Worm (Caenorhabditis elegans) whole organism, late embryonic: ENCODE measurements around the gene nlp-35.

ENCODE experiments used
- C38D4.7 ChIP-seq: fragments of 200-800 bp; sonication (Bioruptor generic); optimal IDR thresholded peaks from 2 replicates; lab custom pipeline; 2018; ENCODE audit warnings: mild to moderate bottlenecking, missing genetic modification characterization, moderate library complexity, missing compliant biosample characterization
- F13H6.1 ChIP-seq: sonication (generic microtip); optimal IDR thresholded peaks from 2 replicates; lab custom pipeline; 2016; ENCODE audit warnings: missing genetic modification characterization, missing compliant biosample characterization
- K09A11.1 ChIP-seq: sonication (generic microtip); optimal IDR thresholded peaks from 2 replicates; lab custom pipeline; 2017; ENCODE audit warnings: antibody characterized with exemption, mild to moderate bottlenecking, missing genetic modification characterization, missing compliant biosample characterization; ENCODE audit not compliant: insufficient read depth
- T23F11.4 ChIP-seq: fragments of 200-800 bp; sonication (Bioruptor generic); optimal IDR thresholded peaks from 2 replicates; lab custom pipeline; 2018; ENCODE audit warnings: mild to moderate bottlenecking, missing genetic modification characterization, missing compliant biosample characterization
- Y22D7AL.16 ChIP-seq: sonication (generic microtip); optimal IDR thresholded peaks from 2 replicates; lab custom pipeline; 2016; ENCODE audit warnings: missing genetic modification characterization, missing compliant biosample characterization
- ahr-1 ChIP-seq: sonication (generic microtip); optimal IDR thresholded peaks from 2 replicates; lab custom pipeline; 2016; ENCODE audit warnings: missing genetic modification characterization, missing compliant biosample characterization
- ama-1 ChIP-seq: fragments of 150-350 bp; optimal IDR thresholded peaks from 2 replicates; lab custom pipeline; 2014
- ceh-14 ChIP-seq: sonication (generic microtip); optimal IDR thresholded peaks from 2 replicates; lab custom pipeline; 2016; ENCODE audit warnings: missing genotype, missing genetic modification characterization, missing compliant biosample characterization
- ceh-24 ChIP-seq: sonication (generic microtip); optimal IDR thresholded peaks from 2 replicates; lab custom pipeline; 2016; ENCODE audit warnings: mild to moderate bottlenecking, missing genetic modification characterization, missing compliant biosample characterization
- ceh-31 ChIP-seq: sonication (generic microtip); optimal IDR thresholded peaks from 2 replicates; lab custom pipeline; 2016; ENCODE audit warnings: missing genetic modification characterization, missing compliant biosample characterization
- ceh-34 ChIP-seq: sonication (generic microtip); optimal IDR thresholded peaks from 2 replicates; lab custom pipeline; 2016; ENCODE audit warnings: mild to moderate bottlenecking, missing genetic modification characterization, missing compliant biosample characterization
- ceh-48 ChIP-seq: sonication (generic microtip); optimal IDR thresholded peaks from 2 replicates; lab custom pipeline; 2016; ENCODE audit warnings: missing genetic modification characterization, inconsistent platforms, missing compliant biosample characterization
- ceh-6 ChIP-seq: fragments of 200-800 bp; sonication (Bioruptor generic); optimal IDR thresholded peaks from 2 replicates; lab custom pipeline; 2018; ENCODE audit warnings: mild to moderate bottlenecking, missing genetic modification characterization, missing compliant biosample characterization
- dmd-4 ChIP-seq: sonication (generic microtip); optimal IDR thresholded peaks from 2 replicates; lab custom pipeline; 2016; ENCODE audit warnings: borderline replicate concordance, missing genetic modification characterization, missing compliant biosample characterization
- eyg-1 ChIP-seq: sonication (generic microtip); optimal IDR thresholded peaks from 2 replicates; lab custom pipeline; 2016; ENCODE audit warnings: missing genotype, missing genetic modification characterization, missing compliant biosample characterization
- fax-1 ChIP-seq: sonication (generic microtip); optimal IDR thresholded peaks from 2 replicates; lab custom pipeline; 2016; ENCODE audit warnings: missing genotype, missing genetic modification characterization, missing compliant biosample characterization
- gmeb-2 ChIP-seq: sonication (generic microtip); optimal IDR thresholded peaks from 2 replicates; lab custom pipeline; 2016; ENCODE audit warnings: missing genetic modification characterization, inconsistent platforms, missing compliant biosample characterization
- hlh-30 ChIP-seq: sonication (generic microtip); optimal IDR thresholded peaks from 2 replicates; lab custom pipeline; 2017; ENCODE audit warnings: antibody characterized with exemption, missing genetic modification characterization, missing compliant biosample characterization; ENCODE audit not compliant: insufficient read depth
- lim-6 ChIP-seq: sonication (generic microtip); optimal IDR thresholded peaks from 2 replicates; lab custom pipeline; 2016; ENCODE audit warnings: missing genetic modification characterization, missing compliant biosample characterization
- madf-2 ChIP-seq: sonication (generic microtip); optimal IDR thresholded peaks from 2 replicates; lab custom pipeline; 2017; ENCODE audit warnings: missing genetic modification characterization, missing compliant biosample characterization
- nfya-1 ChIP-seq: sonication (generic microtip); optimal IDR thresholded peaks from 2 replicates; lab custom pipeline; 2017; ENCODE audit warnings: missing genetic modification characterization, mild to moderate bottlenecking, missing compliant biosample characterization, antibody characterized with exemption, moderate library complexity
- nhr-11 ChIP-seq: fragments of 150-350 bp; optimal IDR thresholded peaks from 2 replicates; lab custom pipeline; 2014; ENCODE audit warnings: missing biosample characterization, missing genetic modification characterization
- npax-4 ChIP-seq: sonication (generic microtip); optimal IDR thresholded peaks from 2 replicates; lab custom pipeline; 2016; ENCODE audit warnings: missing genetic modification characterization, missing compliant biosample characterization
- pag-3 ChIP-seq: sonication (generic microtip); optimal IDR thresholded peaks from 2 replicates; lab custom pipeline; 2016; ENCODE audit warnings: missing compliant biosample characterization, missing genetic modification characterization, borderline replicate concordance
- pax-1 ChIP-seq: fragments of 150-350 bp; optimal IDR thresholded peaks from 2 replicates; lab custom pipeline; 2014; ENCODE audit warnings: missing biosample characterization, missing genetic modification characterization
- pha-2 ChIP-seq: sonication (generic microtip); optimal IDR thresholded peaks from 2 replicates; lab custom pipeline; 2017; ENCODE audit warnings: mild to moderate bottlenecking, missing genetic modification characterization, missing compliant biosample characterization
- pha-4 ChIP-seq: fragments of 150-350 bp; optimal IDR thresholded peaks from 2 replicates; lab custom pipeline; 2018; ENCODE audit warnings: missing biosample characterization, missing genetic modification reagents, missing genetic modification characterization
- pros-1 ChIP-seq: fragments of 150-350 bp; optimal IDR thresholded peaks from 2 replicates; lab custom pipeline; 2014; ENCODE audit warnings: missing biosample characterization, missing genetic modification reagents, missing genetic modification characterization
- ref-2 ChIP-seq: sonication (generic microtip); optimal IDR thresholded peaks from 2 replicates; lab custom pipeline; 2016; ENCODE audit warnings: missing genetic modification characterization, missing compliant biosample characterization
- sdc-2 ChIP-seq: sonication (generic microtip); optimal IDR thresholded peaks from 2 replicates; lab custom pipeline; 2016; ENCODE audit warnings: missing genotype, missing genetic modification characterization, missing compliant biosample characterization
- sox-4 ChIP-seq: sonication (generic microtip); optimal IDR thresholded peaks from 2 replicates; lab custom pipeline; 2017; ENCODE audit warnings: mild to moderate bottlenecking, missing genetic modification characterization, inconsistent platforms, missing compliant biosample characterization
- unc-3 ChIP-seq, 2 experiments: fragments of 200-800 bp in 1 of 2; sonication (Bioruptor generic) in 1 of 2; sonication (generic microtip) in 1 of 2; conservative IDR thresholded peaks in 1 of 2; optimal IDR thresholded peaks in 1 of 2; 2 replicates each; pipeline versions ENCODE4 v1.3.6 to Lab custom; 2016 to 2022; ENCODE audit warnings: missing compliant biosample characterization in 2 of 2, missing genetic modification characterization in 2 of 2, missing genetic modification reagents in 1 of 2
- unc-42 ChIP-seq: sonication (generic microtip); optimal IDR thresholded peaks from 2 replicates; lab custom pipeline; 2016; ENCODE audit warnings: missing genotype, missing genetic modification characterization, missing compliant biosample characterization
- unc-55 ChIP-seq: sonication (generic microtip); optimal IDR thresholded peaks from 2 replicates; lab custom pipeline; 2017; ENCODE audit warnings: missing biosample characterization, missing genetic modification reagents, missing genetic modification characterization
- unc-86 ChIP-seq: sonication (generic microtip); optimal IDR thresholded peaks from 2 replicates; lab custom pipeline; 2016; ENCODE audit warnings: missing genetic modification characterization, missing compliant biosample characterization
- zip-5 ChIP-seq: sonication (generic microtip); optimal IDR thresholded peaks from 2 replicates; lab custom pipeline; 2016; ENCODE audit warnings: missing genetic modification characterization, missing compliant biosample characterization

The nlp-35 gene

DNA sequence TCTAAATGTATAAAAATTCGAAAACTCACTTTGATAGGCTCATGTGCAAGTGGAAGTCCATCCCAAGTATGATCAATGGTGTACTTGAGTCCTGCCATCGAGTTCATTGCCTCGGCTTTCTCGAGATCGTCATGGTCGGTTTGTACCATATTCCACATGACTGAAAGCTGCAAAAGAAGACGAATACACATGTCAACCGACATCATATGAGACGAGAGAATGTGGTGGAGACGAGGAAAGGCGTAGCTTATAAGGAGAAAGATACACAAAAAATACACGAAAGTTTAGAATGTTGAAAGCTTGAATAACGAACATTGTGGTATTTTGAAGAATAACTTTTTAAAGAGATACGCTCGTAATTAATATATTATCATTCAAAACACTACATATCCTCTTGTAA is 5.9 kb downstream of the nlp-35 start, which contains the start of gene C33A12.3:
Gene C33A12.3 (minus strand): TSS at position 167 of the 400 bp plus-strand sequence.
- no peak for TF ChIP-seq unc-3 (GFP tag; conservative IDR thresholded peaks at IDR 0.05; lab: Robert Waterston, UW)
- no peak for TF ChIP-seq unc-3 (tag; optimal IDR thresholded peaks at IDR 0.05; lab: Kevin White, UChicago)
- TF ChIP-seq unc-55 (GFP tag; lab: Kevin White, UChicago), result no peak
- no peak for TF ChIP-seq ceh-24 (tag; lab: Kevin White, UChicago)
- no peak for TF ChIP-seq ceh-34 (tag; lab: Kevin White, UChicago)
- no peak for TF ChIP-seq T23F11.4 (GFP tag; lab: Kevin White, UChicago)
- TF ChIP-seq ceh-48 (tag; lab: Kevin White, UChicago), result no peak
- no peak for TF ChIP-seq gmeb-2 (tag; lab: Kevin White, UChicago)
- TF ChIP-seq ama-1 (lab: Kevin White, UChicago), result no peak
- TF ChIP-seq Y22D7AL.16, result no peak
- TF ChIP-seq sox-4 (tag; lab: Kevin White, UChicago), result no peak
- TF ChIP-seq ceh-6 (GFP tag; lab: Kevin White, UChicago), result no peak
- TF ChIP-seq dmd-4 (tag; lab: Kevin White, UChicago), result no peak
- no peak for TF ChIP-seq pha-4 (tag; lab: Kevin White, UChicago)
- TF ChIP-seq nfya-1 (tag; lab: Kevin White, UChicago), result no peak
- TF ChIP-seq, all 69 proteins: peak for 0

ce11 chrIV:9511640-9512039 is 7.1 kb downstream of the nlp-35 start:
- TF ChIP-seq npax-4 (no peak), ama-1 (lab: Kevin White, UChicago) (no peak), hlh-30 (tag; lab: Kevin White, UChicago) (no peak), ahr-1 (tag; lab: Kevin White, UChicago) (no peak), eyg-1 (tag; lab: Kevin White, UChicago) (no peak), nhr-11 (tag; lab: Kevin White, UChicago) (no peak), unc-55 (GFP tag; lab: Kevin White, UChicago) (no peak), K09A11.1 (no peak), zip-5 (tag; lab: Kevin White, UChicago) (no peak), ref-2 (tag; lab: Kevin White, UChicago) (no peak), dmd-4 (tag; lab: Kevin White, UChicago) (no peak), unc-86 (tag; lab: Kevin White, UChicago) (no peak), lim-6 (tag; lab: Kevin White, UChicago) (no peak), T23F11.4 (GFP tag; lab: Kevin White, UChicago) (no peak), ceh-24 (tag; lab: Kevin White, UChicago) (no peak), sox-4 (tag; lab: Kevin White, UChicago) (no peak), F13H6.1 (tag; lab: Kevin White, UChicago) (no peak)

ce11 chrIV:9511221-9511638 is 7.5 kb downstream of the nlp-35 start:
- TF ChIP-seq npax-4 (no peak), nhr-11 (tag; lab: Kevin White, UChicago) (no peak), ceh-31 (peak; percentile 31), ama-1 (lab: Kevin White, UChicago) (peak; percentile 67), unc-42 (tag; lab: Kevin White, UChicago) (peak; percentile 67), pros-1 (tag; lab: Kevin White, UChicago) (peak; percentile 77), nfya-1 (tag; lab: Kevin White, UChicago) (peak; percentile 69), F13H6.1 (tag; lab: Kevin White, UChicago) (no peak), unc-55 (GFP tag; lab: Kevin White, UChicago) (peak; percentile 27), ceh-48 (tag; lab: Kevin White, UChicago) (peak; percentile 1), ceh-6 (GFP tag; lab: Kevin White, UChicago) (no peak), pag-3 (tag; lab: Kevin White, UChicago) (no peak), sdc-2 (tag; lab: Kevin White, UChicago) (peak; percentile 7)

- TF ChIP-seq C38D4.7 (GFP tag; lab: Kevin White, UChicago), result no peak
- TF ChIP-seq fax-1 (tag; lab: Kevin White, UChicago), result no peak
- TF ChIP-seq ceh-14 (tag; lab: Kevin White, UChicago), result no peak
- TF ChIP-seq ceh-24 (tag; lab: Kevin White, UChicago), result no peak
- TF ChIP-seq K09A11.1, result no peak
- no peak for TF ChIP-seq gmeb-2 (tag; lab: Kevin White, UChicago)
- TF ChIP-seq ceh-31, result no peak
- no peak for TF ChIP-seq npax-4
- no peak for TF ChIP-seq ceh-34 (tag; lab: Kevin White, UChicago)
- TF ChIP-seq pax-1 (tag; lab: Kevin White, UChicago), result no peak
- no peak for TF ChIP-seq pha-2
- TF ChIP-seq pha-4 (tag; lab: Kevin White, UChicago), result no peak
- no peak for TF ChIP-seq madf-2 (tag; lab: Kevin White, UChicago)
- no peak for TF ChIP-seq pag-3 (tag; lab: Kevin White, UChicago)
- TF ChIP-seq eyg-1 (tag; lab: Kevin White, UChicago), result no peak
- TF ChIP-seq, all 69 proteins: peak for 0
Measured at ce11 chrIV:9510439-9510838, 8.3 kb downstream of the nlp-35 start, which contains the start of gene C33A12.4. Gene C33A12.4, minus strand, starts transcription at chrIV:9510569.
